Fruit fly (Drosophila melanogaster): ENCODE results near the gene CG17219.

The CG17219 gene

DNA sequence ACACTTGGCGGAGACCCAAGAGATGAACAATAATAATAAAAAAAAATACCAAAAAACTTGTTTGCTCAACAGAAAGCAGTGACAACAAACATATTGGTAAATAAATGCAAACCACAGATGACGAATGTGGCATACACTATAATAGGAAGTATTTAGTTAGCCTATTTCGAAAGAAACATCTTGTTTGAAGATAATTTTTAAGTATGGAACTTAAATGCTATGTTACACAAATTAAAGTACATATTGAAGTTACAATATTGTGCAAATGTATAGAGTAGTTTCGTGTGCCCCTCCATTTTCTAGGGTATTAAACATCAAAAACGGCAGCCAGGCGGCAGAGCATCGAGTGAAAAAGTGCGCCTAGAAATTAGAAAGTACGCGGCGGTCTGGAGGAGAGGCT, 25.7 kb upstream of the CG17219 start (continued):
- TF ChIP-seq vfl (GFP tag; optimal IDR thresholded peaks at IDR 0.05) (no peak), CG31441 (GFP tag; IDR thresholded peaks at IDR 0.05) (peak; percentile 67)

DNA sequence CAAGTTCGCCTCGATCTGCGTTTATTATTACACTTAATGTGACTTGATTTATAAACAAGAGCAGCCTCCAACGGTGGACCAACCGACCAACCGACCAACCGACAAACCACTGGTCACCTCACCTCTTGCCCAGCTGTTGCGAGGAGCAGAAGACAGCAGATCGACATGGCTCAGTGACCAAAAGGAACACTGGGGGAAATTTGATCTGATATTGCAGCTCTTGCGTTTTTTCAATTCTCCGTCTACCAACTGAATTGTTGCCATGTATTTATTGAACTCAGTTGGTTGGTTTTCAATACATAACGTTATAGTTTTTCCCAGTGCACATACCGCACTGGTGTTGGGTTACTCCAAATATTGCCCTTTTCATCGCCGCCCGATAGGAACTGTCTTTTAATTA, 24.5 kb upstream of the CG17219 start:
- TF ChIP-seq row (GFP tag; IDR thresholded peaks at IDR 0.05) (peak; percentile 20; the same call in 1 of the 3 replicates), nom (GFP tag; optimal IDR thresholded peaks at IDR 0.05) (peak; percentile 25), sd (tag; optimal IDR thresholded peaks at IDR 0.05) (peak; percentile 52), ara (GFP tag; IDR thresholded peaks at IDR 0.05) (0 out of 2 replicates have a peak, but pooled peaks have one; percentile 27), ken (GFP tag; IDR thresholded peaks at IDR 0.05) (0 out of 3 replicates have a peak, but pooled peaks have one; percentile 29), zf30C (GFP tag; optimal IDR thresholded peaks at IDR 0.05) (peak; percentile 30), CG34422 (GFP tag; IDR thresholded peaks at IDR 0.05) (0 out of 3 replicates have a peak, but pooled peaks have one; percentile 20), ATbp (GFP tag; optimal IDR thresholded peaks at IDR 0.05) (no peak), sens (GFP tag) (peak; percentile 58), BtbVII (GFP tag; optimal IDR thresholded peaks at IDR 0.05) (no peak), chm (GFP tag; IDR thresholded peaks at IDR 0.05) (no peak), Drgx (GFP tag; IDR thresholded peaks at IDR 0.05) (0 out of 2 replicates have a peak, but pooled peaks have one; percentile 15), slbo (GFP tag; IDR thresholded peaks at IDR 0.05) (no peak), CG2712 (tag; optimal IDR thresholded peaks at IDR 0.05) (peak; percentile 1), CG13296 (GFP tag; optimal IDR thresholded peaks at IDR 0.05) (no peak), Med (GFP tag) (peak; percentile 77), CG17328 (GFP tag; IDR thresholded peaks at IDR 0.05) (0 out of 2 replicates have a peak, but pooled peaks have one; percentile 22), CG1603 (tag; optimal IDR thresholded peaks at IDR 0.05) (peak; percentile 26), rib (GFP tag; IDR thresholded peaks at IDR 0.05) (no peak), YL-1 (GFP tag; optimal IDR thresholded peaks at IDR 0.05) (no peak), CG2116 (GFP tag; optimal IDR thresholded peaks at IDR 0.05) (no peak)

DNA sequence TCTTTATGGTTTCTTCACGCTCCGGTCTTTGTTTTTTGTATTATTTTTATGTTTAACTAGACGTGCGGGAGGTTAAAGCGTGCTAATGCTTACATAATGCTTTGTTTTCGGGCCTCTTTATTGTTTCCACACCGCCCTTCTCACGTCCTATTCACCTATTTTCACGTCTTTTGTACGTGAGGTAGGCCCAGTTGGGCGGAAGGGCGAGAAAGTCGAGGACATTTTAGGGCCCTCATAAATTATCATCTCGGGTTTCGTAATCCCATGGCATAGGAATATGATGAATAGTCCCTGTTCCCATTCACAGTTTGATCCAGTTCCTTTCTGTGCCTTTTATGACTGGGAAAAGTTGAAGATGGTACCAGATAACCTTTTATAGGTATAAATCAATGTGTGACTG, 23.6 kb upstream of the CG17219 start:
- TF ChIP-seq stc (GFP tag; IDR thresholded peaks at IDR 0.05) (no peak), CG34422 (GFP tag; IDR thresholded peaks at IDR 0.05) (no peak), tna (GFP tag; IDR thresholded peaks at IDR 0.05; ENCODE audit: partially characterized antibody) (no peak), slp2 (GFP tag; optimal IDR thresholded peaks at IDR 0.05) (no peak), Fer1 (GFP tag; optimal IDR thresholded peaks at IDR 0.05) (no peak), maf-S (GFP tag; optimal IDR thresholded peaks at IDR 0.05) (no peak), tll (GFP tag; optimal IDR thresholded peaks at IDR 0.05) (peak in 1 of 2 experiments; percentile 77), CG13287 (GFP tag; IDR thresholded peaks at IDR 0.05; ENCODE audit: partially characterized antibody) (no peak), Tbp (GFP tag; optimal IDR thresholded peaks at IDR 0.05) (no peak), NC2α (GFP tag; optimal IDR thresholded peaks at IDR 0.05) (no peak), Gsc (GFP tag; IDR thresholded peaks at IDR 0.05) (no peak), Side (GFP tag; optimal IDR thresholded peaks at IDR 0.05) (no peak), CG2129 (GFP tag; IDR thresholded peaks at IDR 0.05; ENCODE audit: partially characterized antibody) (no peak), CG8359 (GFP tag; optimal IDR thresholded peaks at IDR 0.05; ENCODE audit: borderline replicate concordance) (no peak), Pdp1 (GFP tag; optimal IDR thresholded peaks at IDR 0.05) (peak in 1 of 2 experiments; percentile 43), twi (tag; optimal IDR thresholded peaks at IDR 0.05) (no peak), C15 (GFP tag; IDR thresholded peaks at IDR 0.05) (no peak), CG11093 (GFP tag; IDR thresholded peaks at IDR 0.05) (no peak), ro (GFP tag; IDR thresholded peaks at IDR 0.05) (no peak), cad (GFP tag; optimal IDR thresholded peaks at IDR 0.05) (peak; percentile 96), CG13296 (GFP tag; optimal IDR thresholded peaks at IDR 0.05) (no peak), Myb (GFP tag; optimal IDR thresholded peaks at IDR 0.05) (no peak), z (GFP tag; IDR thresholded peaks at IDR 0.05) (no peak), BEAF-32 (GFP tag; optimal IDR thresholded peaks at IDR 0.05) (no peak), Deaf1 (tag; optimal IDR thresholded peaks at IDR 0.05) (no peak), CG17361 (GFP tag; IDR thresholded peaks at IDR 0.05) (no peak), Med (GFP tag) (peak; percentile 32)

Data from whole organism, embryonic.